Fruit fly (Drosophila melanogaster): ENCODE data around the gene CG45488.
"Not testable (repeated sequence)": the region's sequence is repeated elsewhere in the genome, so short reads cannot be mapped to it uniquely, and the experiment has no call there.

Gene CG45488

DNA sequence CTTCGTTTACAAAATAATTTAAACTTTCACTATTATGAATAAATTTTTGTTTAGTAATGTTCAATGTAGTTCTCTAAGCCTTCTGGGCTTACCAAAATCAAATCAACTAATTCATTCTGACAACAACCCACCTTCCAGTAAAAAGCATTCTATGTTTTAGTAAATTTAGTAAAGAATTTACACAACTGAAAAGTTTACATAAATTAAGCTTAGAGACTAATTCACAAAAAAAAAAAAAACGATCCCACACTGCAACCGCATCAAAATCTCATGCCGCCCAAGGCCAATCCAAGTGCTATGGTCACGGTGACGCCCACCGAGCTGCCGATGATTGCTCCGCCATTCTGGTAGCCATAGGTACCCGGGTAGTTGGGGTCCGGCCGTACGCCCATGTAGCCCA is 28.5 kb upstream of the CG45488 start, which contains the start of gene CG45493:
TSS of gene CG45493 (minus strand) at position 101 of the 400 bp plus-strand sequence.
- not testable (repeated sequence) for TF ChIP-seq CG8119 (GFP tag; IDR thresholded peaks at IDR 0.05); CG8319 (GFP tag; optimal IDR thresholded peaks at IDR 0.05); CG16779 (tag; optimal IDR thresholded peaks at IDR 0.05)

dm6 chrX:19944047-19944446 is 23.8 kb upstream of the CG45488 start, which contains the start of gene CG45492:
CG45492 (minus strand) TSS chrX:19944147.
- TF ChIP-seq acj6, CG11902, CG7368 (GFP tag; optimal IDR thresholded peaks at IDR 0.05): not testable (repeated sequence)

DNA sequence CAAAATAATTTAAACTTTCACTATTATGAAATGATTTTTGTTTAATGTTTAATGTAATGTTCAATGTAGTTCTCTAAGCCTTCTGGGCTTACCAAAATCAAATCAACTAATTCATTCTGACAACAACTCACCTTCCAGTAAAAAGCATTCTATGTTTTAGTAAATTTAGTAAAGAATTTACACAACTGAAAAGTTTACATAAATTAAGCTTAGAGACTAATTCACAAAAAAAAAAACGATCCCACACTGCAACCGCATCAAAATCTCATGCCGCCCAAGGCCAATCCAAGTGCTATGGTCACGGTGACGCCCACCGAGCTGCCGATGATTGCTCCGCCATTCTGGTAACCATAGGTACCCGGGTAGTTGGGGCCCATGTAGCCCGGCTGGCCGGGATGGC is 18.7 kb upstream of the CG45488 start, which contains the start of gene CG45491:
TSS of gene CG45491 (minus strand) at position 101 of the 400 bp plus-strand sequence.
- TF ChIP-seq esn (GFP tag; optimal IDR thresholded peaks at IDR 0.05); OdsH (GFP tag; optimal IDR thresholded peaks at IDR 0.05); CG15336 (GFP tag; IDR thresholded peaks at IDR 0.05): not testable (repeated sequence)

DNA sequence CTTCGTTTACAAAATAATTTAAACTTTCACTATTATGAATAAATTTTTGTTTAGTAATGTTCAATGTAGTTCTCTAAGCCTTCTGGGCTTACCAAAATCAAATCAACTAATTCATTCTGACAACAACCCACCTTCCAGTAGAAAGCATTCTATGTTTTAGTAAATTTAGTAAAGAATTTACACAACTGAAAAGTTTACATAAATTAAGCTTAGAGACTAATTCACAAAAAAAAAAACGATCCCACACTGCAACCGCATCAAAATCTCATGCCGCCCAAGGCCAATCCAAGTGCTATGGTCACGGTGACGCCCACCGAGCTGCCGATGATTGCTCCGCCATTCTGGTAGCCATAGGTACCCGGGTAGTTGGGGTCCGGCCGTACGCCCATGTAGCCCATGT is 14.0 kb upstream of the CG45488 start, which contains the start of gene CG45490:
TSS of gene CG45490 (minus strand) at position 101 of the 400 bp plus-strand sequence.
- not testable (repeated sequence) for TF ChIP-seq Sox15 (GFP tag; optimal IDR thresholded peaks at IDR 0.05); CG1621 (tag; optimal IDR thresholded peaks at IDR 0.05); CG4318 (GFP tag; optimal IDR thresholded peaks at IDR 0.05)

DNA sequence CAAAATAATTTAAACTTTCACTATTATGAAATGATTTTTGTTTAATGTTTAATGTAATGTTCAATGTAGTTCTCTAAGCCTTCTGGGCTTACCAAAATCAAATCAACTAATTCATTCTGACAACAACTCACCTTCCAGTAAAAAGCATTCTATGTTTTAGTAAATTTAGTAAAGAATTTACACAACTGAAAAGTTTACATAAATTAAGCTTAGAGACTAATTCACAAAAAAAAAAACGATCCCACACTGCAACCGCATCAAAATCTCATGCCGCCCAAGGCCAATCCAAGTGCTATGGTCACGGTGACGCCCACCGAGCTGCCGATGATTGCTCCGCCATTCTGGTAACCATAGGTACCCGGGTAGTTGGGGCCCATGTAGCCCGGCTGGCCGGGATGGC is 8.8 kb upstream of the CG45488 start, which contains the start of gene CG45489:
TSS of gene CG45489 (minus strand) at position 101 of the 400 bp plus-strand sequence.
- TF ChIP-seq CG4318 (GFP tag; optimal IDR thresholded peaks at IDR 0.05); Hr39 (GFP tag; optimal IDR thresholded peaks at IDR 0.05); svp (GFP tag): not testable (repeated sequence)

DNA sequence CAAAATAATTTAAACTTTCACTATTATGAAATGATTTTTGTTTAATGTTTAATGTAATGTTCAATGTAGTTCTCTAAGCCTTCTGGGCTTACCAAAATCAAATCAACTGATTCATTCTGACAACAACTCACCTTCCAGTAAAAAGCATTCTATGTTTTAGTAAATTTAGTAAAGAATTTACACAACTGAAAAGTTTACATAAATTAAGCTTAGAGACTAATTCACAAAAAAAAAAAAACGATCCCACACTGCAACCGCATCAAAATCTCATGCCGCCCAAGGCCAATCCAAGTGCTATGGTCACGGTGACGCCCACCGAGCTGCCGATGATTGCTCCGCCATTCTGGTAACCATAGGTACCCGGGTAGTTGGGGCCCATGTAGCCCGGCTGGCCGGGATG is 5.1 kb downstream of the CG45488 start, which contains the start of gene CG45487:
TSS of gene CG45487 (minus strand) at position 101 of the 400 bp plus-strand sequence.
- TF ChIP-seq net, OdsH, fd85E (GFP tag; optimal IDR thresholded peaks at IDR 0.05): not testable (repeated sequence)

DNA sequence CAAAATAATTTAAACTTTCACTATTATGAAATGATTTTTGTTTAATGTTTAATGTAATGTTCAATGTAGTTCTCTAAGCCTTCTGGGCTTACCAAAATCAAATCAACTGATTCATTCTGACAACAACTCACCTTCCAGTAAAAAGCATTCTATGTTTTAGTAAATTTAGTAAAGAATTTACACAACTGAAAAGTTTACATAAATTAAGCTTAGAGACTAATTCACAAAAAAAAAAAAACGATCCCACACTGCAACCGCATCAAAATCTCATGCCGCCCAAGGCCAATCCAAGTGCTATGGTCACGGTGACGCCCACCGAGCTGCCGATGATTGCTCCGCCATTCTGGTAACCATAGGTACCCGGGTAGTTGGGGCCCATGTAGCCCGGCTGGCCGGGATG is 10.2 kb downstream of the CG45488 start, which contains the start of gene CG45486:
TSS of gene CG45486 (minus strand) at position 101 of the 400 bp plus-strand sequence.
- TF ChIP-seq CG11294 (GFP tag; IDR thresholded peaks at IDR 0.05); CG1621 (tag; optimal IDR thresholded peaks at IDR 0.05); fkh (GFP tag; optimal IDR thresholded peaks at IDR 0.05): not testable (repeated sequence)

- TF ChIP-seq Blimp-1 (GFP tag; optimal IDR thresholded peaks at IDR 0.05) (peak; percentile 69), Lpt (GFP tag; optimal IDR thresholded peaks at IDR 0.05) (peak; percentile 50), CG4318 (GFP tag; optimal IDR thresholded peaks at IDR 0.05) (no peak), CG32006 (GFP tag; optimal IDR thresholded peaks at IDR 0.05) (no peak)
These were observed 20.3 kb downstream of the CG45488 start for dm6 chrX:19899978-19900377.

- TF ChIP-seq CG4318 (GFP tag; optimal IDR thresholded peaks at IDR 0.05) = no peak
- TF ChIP-seq CG6163 (GFP tag; IDR thresholded peaks at IDR 0.05) = no peak
- no peak for TF ChIP-seq cyc (GFP tag; optimal IDR thresholded peaks at IDR 0.05)
- no peak for TF ChIP-seq Lpt (GFP tag; optimal IDR thresholded peaks at IDR 0.05)
- no peak for TF ChIP-seq CG8319 (GFP tag; optimal IDR thresholded peaks at IDR 0.05)
- no peak for TF ChIP-seq CG10669 (GFP tag; optimal IDR thresholded peaks at IDR 0.05)
- no peak for TF ChIP-seq Sox14 (GFP tag; optimal IDR thresholded peaks at IDR 0.05)
- no peak for TF ChIP-seq OdsH (GFP tag; optimal IDR thresholded peaks at IDR 0.05)
- peak; percentile 22 for TF ChIP-seq Eip75B (GFP tag; optimal IDR thresholded peaks at IDR 0.05)
- TF ChIP-seq svp (GFP tag) = peak; percentile 31
- peak; percentile 43 for TF ChIP-seq Eip78C (GFP tag)
- TF ChIP-seq Gug (GFP tag; IDR thresholded peaks at IDR 0.05) = no peak
- TF ChIP-seq CG32006 (GFP tag; optimal IDR thresholded peaks at IDR 0.05) = peak; percentile 12
- no peak for TF ChIP-seq Hr39 (GFP tag; optimal IDR thresholded peaks at IDR 0.05)
- no peak for TF ChIP-seq net (GFP tag; optimal IDR thresholded peaks at IDR 0.05)
- peak in 1 of 2 experiments; percentile 44 for TF ChIP-seq ss (GFP tag; optimal IDR thresholded peaks at IDR 0.05)
- TF ChIP-seq CG15336 (GFP tag; IDR thresholded peaks at IDR 0.05) = no peak
- no peak for TF ChIP-seq CG6808 (GFP tag; optimal IDR thresholded peaks at IDR 0.05)
- TF ChIP-seq eg (GFP tag; IDR thresholded peaks at IDR 0.05) = no peak
- no peak for TF ChIP-seq CG6854 (GFP tag; optimal IDR thresholded peaks at IDR 0.05)
- TF ChIP-seq Ets21C (GFP tag; optimal IDR thresholded peaks at IDR 0.05) = no peak
These were observed 22.2 kb downstream of the CG45488 start for dm6 chrX:19897991-19898473.

All from whole organism, prepupa.